Worm (Caenorhabditis elegans) whole organism, L4 larva: ENCODE results near the gene wip-1.

Experiments
- D1046.2 ChIP-seq: fragments of 200-800 bp; sonication (Bioruptor generic); IDR thresholded peaks from 2 replicates; pipeline ENCODE4 v1.3.6; 2022; ENCODE audit warnings: missing genetic modification characterization, missing compliant biosample characterization
- F10B5.3 ChIP-seq: sonication (generic microtip); optimal IDR thresholded peaks from 2 replicates; lab custom pipeline; 2016; ENCODE audit warnings: mild to moderate bottlenecking, missing genetic modification characterization, missing compliant biosample characterization
- F37D6.2 ChIP-seq: sonication (generic microtip); optimal IDR thresholded peaks from 2 replicates; lab custom pipeline; 2016; ENCODE audit warnings: mild to moderate bottlenecking, missing genetic modification characterization, missing compliant biosample characterization
- F44E2.7 ChIP-seq: fragments of 200-800 bp; sonication (Bioruptor generic); IDR thresholded peaks from 2 replicates; pipeline ENCODE4 v2.1.2; 2022; ENCODE audit warnings: missing genetic modification characterization, missing compliant biosample characterization
- F49E8.2 ChIP-seq: sonication (generic microtip); optimal IDR thresholded peaks from 2 replicates; lab custom pipeline; 2016; ENCODE audit warnings: missing compliant biosample characterization, mild to moderate bottlenecking, missing genetic modification characterization, borderline replicate concordance
- R02D3.7 ChIP-seq: fragments of 150-350 bp; sonication (generic microtip); optimal IDR thresholded peaks from 3 replicates; lab custom pipeline; 2014; ENCODE audit warnings: missing biosample characterization, missing genetic modification characterization
- T20F7.1 ChIP-seq: fragments of 200-800 bp; sonication (Bioruptor generic); optimal IDR thresholded peaks from 2 replicates; lab custom pipeline; 2018; ENCODE audit warnings: mild to moderate bottlenecking, missing genetic modification characterization, missing compliant biosample characterization
- T26A8.4 ChIP-seq: fragments of 200-800 bp; sonication (Bioruptor generic); IDR thresholded peaks from 2 replicates; pipeline ENCODE4 v1.3.6; 2022; ENCODE audit warnings: missing genetic modification characterization, missing compliant biosample characterization
- Y5F2A.4 ChIP-seq: fragments of 200-800 bp; sonication (Bioruptor generic); optimal IDR thresholded peaks from 2 replicates; lab custom pipeline; 2018; ENCODE audit warnings: mild to moderate bottlenecking, missing genetic modification characterization, missing compliant biosample characterization
- ZK337.2 ChIP-seq: fragments of 200-800 bp; sonication (Bioruptor generic); IDR thresholded peaks from 2 replicates; pipeline ENCODE4 v1.3.6; 2022; ENCODE audit warnings: missing genetic modification reagents, missing genetic modification characterization, missing compliant biosample characterization
- aha-1 ChIP-seq: fragments of 150-350 bp; peaks from one replicate; lab custom pipeline; 2014; ENCODE audit warnings: missing biosample characterization, missing genetic modification characterization
- arid-1 ChIP-seq: fragments of 200-800 bp; sonication (Bioruptor generic); conservative IDR thresholded peaks from 2 replicates; pipeline ENCODE4 v1.3.6; 2022; ENCODE audit warnings: missing genetic modification reagents, missing genetic modification characterization, missing compliant biosample characterization
- ceh-20 ChIP-seq: fragments of 200-800 bp; sonication (Bioruptor generic); IDR thresholded peaks from 2 replicates; pipeline ENCODE4 v1.3.6; 2022; ENCODE audit warnings: missing genetic modification reagents, missing genetic modification characterization, missing compliant biosample characterization
- ceh-28 ChIP-seq: fragments of 150-350 bp; optimal IDR thresholded peaks from 2 replicates; lab custom pipeline; 2014; ENCODE audit warnings: missing biosample characterization, missing genetic modification reagents, missing genetic modification characterization
- cey-2 ChIP-seq: sonication (generic microtip); optimal IDR thresholded peaks from 3 replicates; lab custom pipeline; 2017; ENCODE audit warnings: missing genetic modification characterization, mild to moderate bottlenecking, missing compliant biosample characterization, antibody characterized with exemption, borderline replicate concordance; ENCODE audit not compliant: insufficient read depth
- ctbp-1 ChIP-seq: fragments of 200-800 bp; sonication (Bioruptor generic); IDR thresholded peaks from 2 replicates; pipeline ENCODE4 v1.3.6; 2022; ENCODE audit warnings: missing genetic modification reagents, missing genetic modification characterization, missing compliant biosample characterization
- daf-12 ChIP-seq: fragments of 150-350 bp; optimal IDR thresholded peaks from 2 replicates; lab custom pipeline; 2014; ENCODE audit warnings: missing biosample characterization, missing genetic modification reagents, missing genetic modification characterization
- dmd-9 ChIP-seq: fragments of 200-800 bp; sonication (Bioruptor generic); IDR thresholded peaks from 2 replicates; pipeline ENCODE4 v1.3.6; 2022; ENCODE audit warnings: missing genetic modification reagents, missing genetic modification characterization, missing compliant biosample characterization
- duxl-1 ChIP-seq: sonication (generic microtip); optimal IDR thresholded peaks from 2 replicates; lab custom pipeline; 2016; ENCODE audit warnings: mild to moderate bottlenecking, missing genetic modification characterization, moderate library complexity, missing compliant biosample characterization; ENCODE audit not compliant: poor library complexity
- fkh-10 ChIP-seq: fragments of 150-350 bp; optimal IDR thresholded peaks from 2 replicates; lab custom pipeline; 2014; ENCODE audit warnings: missing biosample characterization, missing genetic modification reagents, missing genetic modification characterization
- fos-1 ChIP-seq: fragments of 150-350 bp; optimal IDR thresholded peaks from 2 replicates; lab custom pipeline; 2014; ENCODE audit warnings: missing biosample characterization, missing genetic modification characterization
- hif-1 ChIP-seq, 2 experiments: sonication (generic microtip); optimal IDR thresholded peaks; 2 replicates each; lab custom pipeline; 2016 to 2017; ENCODE audit warnings: missing compliant biosample characterization in 2 of 2, missing genetic modification characterization in 2 of 2, missing genetic modification reagents in 2 of 2, missing genotype in 2 of 2, mild to moderate bottlenecking in 1 of 2
- lim-7 ChIP-seq: fragments of 200-800 bp; sonication (Bioruptor generic); IDR thresholded peaks from 2 replicates; pipeline ENCODE4 v1.3.6; 2022; ENCODE audit warnings: missing genetic modification characterization, missing compliant biosample characterization
- lin-38 ChIP-seq: fragments of 200-800 bp; sonication (Bioruptor generic); IDR thresholded peaks from 2 replicates; pipeline ENCODE4 v1.3.6; 2022; ENCODE audit warnings: missing genetic modification reagents, missing genetic modification characterization, missing compliant biosample characterization
- lsy-2 ChIP-seq, 2 experiments: fragments of 150-350 bp in 1 of 2; sonication (generic microtip) in 1 of 2; optimal IDR thresholded peaks; 2 replicates each; lab custom pipeline; 2014 to 2017; ENCODE audit warnings: missing biosample characterization in 2 of 2, missing genetic modification characterization in 2 of 2
- mep-1 ChIP-seq: fragments of 150-350 bp; sonication (generic microtip); optimal IDR thresholded peaks from 3 replicates; lab custom pipeline; 2014; ENCODE audit warnings: missing biosample characterization, missing genetic modification characterization
- mes-2 ChIP-seq: sonication (generic microtip); optimal IDR thresholded peaks from 2 replicates; lab custom pipeline; 2016; ENCODE audit warnings: missing genotype, mild to moderate bottlenecking, missing genetic modification characterization, missing compliant biosample characterization; ENCODE audit not compliant: poor library complexity, severe bottlenecking
- nhr-10 ChIP-seq: fragments of 150-350 bp; optimal IDR thresholded peaks from 2 replicates; lab custom pipeline; 2014; ENCODE audit warnings: missing biosample characterization, missing genetic modification characterization
- nhr-102 ChIP-seq: sonication (generic microtip); optimal IDR thresholded peaks from 2 replicates; lab custom pipeline; 2016; ENCODE audit warnings: mild to moderate bottlenecking, missing genetic modification characterization, moderate library complexity, missing compliant biosample characterization
- nhr-25 ChIP-seq: sonication (generic microtip); optimal IDR thresholded peaks from 2 replicates; lab custom pipeline; 2017; ENCODE audit warnings: missing genetic modification characterization, mild to moderate bottlenecking, missing compliant biosample characterization, antibody characterized with exemption, moderate library complexity, borderline replicate concordance; ENCODE audit not compliant: insufficient read depth
- nhr-48 ChIP-seq: sonication (generic microtip); optimal IDR thresholded peaks from 2 replicates; lab custom pipeline; 2016; ENCODE audit warnings: mild to moderate bottlenecking, missing genetic modification characterization, missing compliant biosample characterization
- nhr-76 ChIP-seq: fragments of 150-350 bp; optimal IDR thresholded peaks from 2 replicates; lab custom pipeline; 2014; ENCODE audit warnings: missing biosample characterization, missing genetic modification characterization
- pha-4 ChIP-seq, 2 experiments: fragments of 150-350 bp in 1 of 2; fragments of 200-800 bp in 1 of 2; sonication (Bioruptor generic) in 1 of 2; IDR thresholded peaks in 1 of 2; optimal IDR thresholded peaks in 1 of 2; 2 replicates each; pipeline versions ENCODE4 v1.3.6 to Lab custom; 2014 to 2022; ENCODE audit warnings: missing genetic modification characterization in 2 of 2, missing genetic modification reagents in 2 of 2, missing biosample characterization in 1 of 2, missing compliant biosample characterization in 1 of 2
- rbr-2 ChIP-seq: sonication (generic microtip); optimal IDR thresholded peaks from 2 replicates; lab custom pipeline; 2016; ENCODE audit warnings: missing genotype, missing genetic modification characterization, missing compliant biosample characterization
- saeg-2 ChIP-seq: fragments of 200-800 bp; sonication (Bioruptor generic); IDR thresholded peaks from 2 replicates; pipeline ENCODE4 v1.3.6; 2022; ENCODE audit warnings: missing genetic modification reagents, missing genetic modification characterization, missing compliant biosample characterization
- snpc-4 ChIP-seq: fragments of 150-350 bp; optimal IDR thresholded peaks from 2 replicates; lab custom pipeline; 2014; ENCODE audit warnings: missing biosample characterization, missing genetic modification characterization
- spr-1 ChIP-seq: sonication (generic microtip); optimal IDR thresholded peaks from 2 replicates; lab custom pipeline; 2016; ENCODE audit warnings: mild to moderate bottlenecking, missing genetic modification characterization, missing compliant biosample characterization
- tra-1 ChIP-seq: fragments of 200-800 bp; sonication (Bioruptor generic); IDR thresholded peaks from 2 replicates; pipeline ENCODE4 v1.3.6; 2022; ENCODE audit warnings: missing genetic modification reagents, missing genetic modification characterization, missing compliant biosample characterization
- unc-39 ChIP-seq: sonication (generic microtip); optimal IDR thresholded peaks from 2 replicates; lab custom pipeline; 2017; ENCODE audit warnings: missing biosample characterization, missing genetic modification characterization
- unc-62 ChIP-seq, 3 experiments: fragments of 150-350 bp in 1 of 3; sonication (generic microtip); optimal IDR thresholded peaks in 2 of 3; peaks in 1 of 3; 1 replicate in 1 of 3; 2 replicates in 2 of 3; lab custom pipeline; 2014 to 2017; ENCODE audit warnings: missing biosample characterization in 3 of 3, missing genetic modification characterization in 3 of 3, missing genetic modification reagents in 3 of 3, missing genotype in 1 of 3
- zfp-2 ChIP-seq: sonication (generic microtip); optimal IDR thresholded peaks from 2 replicates; lab custom pipeline; 2016; ENCODE audit warnings: mild to moderate bottlenecking, missing genetic modification characterization, missing compliant biosample characterization
- zfp-3 ChIP-seq: fragments of 200-800 bp; sonication (Bioruptor generic); conservative IDR thresholded peaks from 2 replicates; pipeline ENCODE4 v1.3.6; 2022; ENCODE audit warnings: missing genetic modification reagents, missing genetic modification characterization, missing compliant biosample characterization

Gene wip-1

DNA sequence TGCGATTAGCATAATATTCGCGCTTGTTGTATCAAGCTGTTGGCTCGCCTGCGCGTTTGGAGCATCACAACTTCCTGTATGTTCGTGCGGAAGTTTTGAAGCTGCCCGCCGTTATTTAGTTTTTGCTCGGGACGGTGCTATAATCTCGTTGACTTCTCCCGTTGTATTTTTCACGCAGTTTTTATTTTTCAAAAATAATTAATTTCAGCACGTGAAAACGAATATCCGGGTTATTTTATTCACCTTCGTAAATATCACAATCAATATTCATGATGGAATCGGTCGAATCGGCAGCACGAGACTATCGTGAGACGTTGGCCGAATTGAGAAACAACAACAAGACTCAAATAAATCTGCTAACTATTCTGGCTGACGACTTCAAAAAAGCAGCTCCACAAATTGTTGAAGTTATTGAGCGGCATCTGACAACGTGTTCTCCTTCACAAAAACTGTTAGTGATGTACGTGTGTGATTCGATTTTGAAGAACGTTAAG lies 6.7 kb downstream of the wip-1 start (continued):
- no peak for TF ChIP-seq mes-2 (tag; lab: Kevin White, UChicago)
- no peak for TF ChIP-seq F49E8.2 (tag; lab: Kevin White, UChicago)
- no peak for TF ChIP-seq dmd-9 (GFP tag; lab: Robert Waterston, UW)
- 0 out of 2 replicates have a peak, but pooled peaks have one; percentile 13 for TF ChIP-seq tra-1

DNA sequence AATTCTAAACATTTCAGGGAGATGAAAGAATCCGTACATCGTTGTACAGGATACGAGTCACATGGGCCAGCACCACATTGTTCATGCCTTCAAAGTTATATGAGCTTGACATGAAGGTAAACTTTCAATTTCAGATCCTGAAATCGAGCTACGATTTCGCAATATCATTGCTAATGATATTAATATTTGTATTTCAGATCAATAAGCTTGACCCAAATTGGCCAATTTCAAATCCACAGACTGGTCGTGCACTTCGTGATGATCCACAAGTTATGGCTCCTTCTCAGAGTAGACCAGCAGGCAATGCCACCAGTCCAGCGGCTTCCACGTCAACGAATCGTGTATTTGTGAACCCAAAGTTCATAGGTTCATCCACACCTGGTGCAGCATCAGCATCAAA lies 7.9 kb downstream of the wip-1 start:
- TF ChIP-seq nhr-25 (tag; lab: Kevin White, UChicago), result no peak
- TF ChIP-seq F10B5.3, result no peak
- no peak for TF ChIP-seq tra-1
- TF ChIP-seq unc-62 (GFP tag; optimal IDR thresholded peaks at IDR 0.05 in 1 of 2; lab: Kevin White, UChicago), result peak in 1 of 2 experiments; percentile 60
- no peak for TF ChIP-seq unc-62 (tag; optimal IDR thresholded peaks at IDR 0.05; lab: Kevin White, UChicago)
- TF ChIP-seq duxl-1 (tag; lab: Kevin White, UChicago), result no peak
- TF ChIP-seq mep-1 (tag; lab: Kevin White, UChicago), result no peak
- no peak for TF ChIP-seq nhr-48 (tag; lab: Kevin White, UChicago)
- peak; percentile 53 for TF ChIP-seq aha-1 (tag; lab: Kevin White, UChicago)
- no peak for TF ChIP-seq lsy-2 (tag; optimal IDR thresholded peaks at IDR 0.05; lab: Kevin White, UChicago)
- no peak for TF ChIP-seq zfp-2 (tag; lab: Kevin White, UChicago)
- no peak for TF ChIP-seq R02D3.7 (tag; lab: Kevin White, UChicago)
- no peak for TF ChIP-seq Y5F2A.4
- no peak for TF ChIP-seq F44E2.7 (GFP tag; lab: Robert Waterston, UW)

DNA sequence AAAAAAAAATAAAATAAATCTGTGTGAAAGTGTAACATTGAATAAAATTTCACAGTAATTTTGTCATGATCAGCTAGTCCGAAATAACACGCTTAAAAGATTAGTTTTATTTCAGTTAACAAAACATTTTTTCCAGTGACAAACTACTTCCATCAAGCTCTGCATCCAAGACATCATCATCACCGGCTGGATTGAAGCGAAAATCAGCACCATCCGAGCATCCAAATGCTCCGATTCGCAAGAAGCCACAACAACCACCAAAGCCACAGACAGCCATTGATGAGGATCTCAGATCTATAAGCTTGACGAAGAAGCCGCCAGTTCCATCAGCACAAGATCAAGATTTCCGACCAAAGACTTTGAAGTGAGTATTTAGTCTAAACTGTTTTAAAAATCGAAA lies 8.8 kb downstream of the wip-1 start:
- TF ChIP-seq arid-1, result no peak
- 0 out of 2 replicates have a peak, but pooled peaks have one; percentile 11 for TF ChIP-seq lin-38 (GFP tag; lab: Robert Waterston, UW)
- TF ChIP-seq F37D6.2, result no peak
- TF ChIP-seq pha-4 (GFP tag; IDR thresholded peaks at IDR 0.05; lab: Robert Waterston, UW), result no peak
- TF ChIP-seq pha-4 (tag; optimal IDR thresholded peaks at IDR 0.05; lab: Kevin White, UChicago), result no peak
- no peak for TF ChIP-seq T20F7.1 (GFP tag; lab: Kevin White, UChicago)
- no peak for TF ChIP-seq D1046.2 (GFP tag; lab: Robert Waterston, UW)
- TF ChIP-seq saeg-2 (GFP tag; lab: Robert Waterston, UW), result no peak
- TF ChIP-seq cey-2 (tag; lab: Kevin White, UChicago), result no peak
- no peak for TF ChIP-seq spr-1 (tag; lab: Kevin White, UChicago)
- no peak for TF ChIP-seq fkh-10 (GFP tag; lab: Kevin White, UChicago)
- TF ChIP-seq ceh-28 (tag; lab: Kevin White, UChicago), result no peak
- TF ChIP-seq zfp-3 (GFP tag; lab: Robert Waterston, UW), result no peak
- TF ChIP-seq aha-1 (tag; lab: Kevin White, UChicago), result peak; percentile 78
- no peak for TF ChIP-seq unc-39
- no peak for TF ChIP-seq ctbp-1 (GFP tag; lab: Robert Waterston, UW)
- no peak for TF ChIP-seq daf-12 (tag; lab: Kevin White, UChicago)
- TF ChIP-seq T26A8.4, result peak; percentile 49; the same call in 1 of the 2 replicates
- no peak for TF ChIP-seq nhr-48 (tag; lab: Kevin White, UChicago)
- TF ChIP-seq rbr-2 (tag; lab: Kevin White, UChicago), result no peak

DNA sequence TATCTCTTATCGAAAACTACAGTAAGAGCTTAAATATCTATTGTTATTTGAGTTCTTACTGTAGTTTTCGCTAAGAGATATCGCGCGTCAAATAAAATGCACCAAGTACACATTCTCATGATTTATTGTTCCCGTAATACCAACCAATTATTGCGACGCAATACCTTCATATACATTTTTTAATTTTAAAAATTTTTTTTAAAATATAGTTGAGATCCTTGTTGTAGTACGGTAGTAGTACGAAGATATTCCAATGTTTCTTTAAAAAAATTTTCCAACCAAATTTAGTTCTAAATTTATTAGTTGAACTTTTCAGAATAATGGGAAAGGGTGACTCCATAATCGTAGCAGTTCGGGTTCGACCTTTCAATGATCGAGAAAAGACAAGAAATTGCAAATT lies 12.2 kb downstream of the wip-1 start, which contains the start of gene klp-6:
Gene klp-6, plus strand, starts transcription at position 301 of the 400 bp plus-strand sequence.
- TF ChIP-seq fos-1 (tag; lab: Kevin White, UChicago), result no peak
- TF ChIP-seq lim-7 (GFP tag; lab: Robert Waterston, UW), result no peak
- no peak for TF ChIP-seq F49E8.2 (tag; lab: Kevin White, UChicago)
- no peak for TF ChIP-seq lin-38 (GFP tag; lab: Robert Waterston, UW)
- TF ChIP-seq fkh-10 (GFP tag; lab: Kevin White, UChicago), result no peak
- no peak for TF ChIP-seq hif-1 (tag; optimal IDR thresholded peaks at IDR 0.05; lab: Kevin White, UChicago)
- no peak for TF ChIP-seq saeg-2 (GFP tag; lab: Robert Waterston, UW)
- no peak for TF ChIP-seq aha-1 (tag; lab: Kevin White, UChicago)
- no peak for TF ChIP-seq ceh-20 (GFP tag; lab: Robert Waterston, UW)
- TF ChIP-seq nhr-102 (tag; lab: Kevin White, UChicago), result no peak
- TF ChIP-seq nhr-10 (tag; lab: Kevin White, UChicago), result no peak
- TF ChIP-seq snpc-4 (tag; lab: Kevin White, UChicago), result no peak
- TF ChIP-seq nhr-76 (tag; lab: Kevin White, UChicago), result no peak
- TF ChIP-seq ZK337.2, result no peak
